Worm (Caenorhabditis elegans): Measurements from ENCODE around the gene gfat-2.

DNA sequence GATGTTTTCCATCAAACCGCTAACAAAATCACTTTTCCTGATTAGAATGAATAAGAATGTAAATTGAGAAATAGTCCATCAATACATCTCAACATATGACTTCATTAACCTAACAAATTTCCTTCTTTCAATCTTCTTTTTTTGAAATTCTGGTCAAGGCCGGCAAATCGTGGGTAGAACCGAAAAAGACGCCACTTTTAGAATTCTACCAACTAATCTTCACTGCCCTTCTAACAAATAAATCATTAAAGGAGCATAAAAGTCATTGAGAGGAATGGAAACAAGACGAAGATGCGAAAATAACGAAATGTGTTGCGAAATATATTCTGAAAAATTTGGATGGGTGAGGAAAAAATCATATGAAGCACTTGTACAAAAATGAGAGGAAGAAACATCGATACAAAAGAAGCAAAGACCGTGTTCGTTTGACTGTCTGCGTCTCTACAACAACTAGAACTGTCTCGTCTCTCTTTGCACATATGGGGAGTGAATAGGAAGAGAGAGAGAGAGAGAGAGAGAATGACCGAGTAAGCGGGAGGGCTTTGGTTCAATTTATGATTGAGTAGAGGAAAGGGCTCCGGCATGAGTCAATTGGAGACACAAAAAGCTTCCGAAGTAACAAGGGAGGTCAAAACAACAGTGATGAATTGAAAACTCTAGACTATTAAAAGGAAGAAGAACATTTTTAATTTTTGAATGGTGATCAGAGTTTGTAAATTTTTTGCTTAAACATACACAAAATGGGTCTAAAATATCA lies 46.0 kb upstream of the gfat-2 start:
- TF ChIP-seq fax-1 (tag; optimal IDR thresholded peaks at IDR 0.05): no peak
- no peak for TF ChIP-seq gmeb-2 (tag; optimal IDR thresholded peaks at IDR 0.05)
- no peak for TF ChIP-seq elt-2 (tag; optimal IDR thresholded peaks at IDR 0.05)
- TF ChIP-seq pha-2 (tag; optimal IDR thresholded peaks at IDR 0.05): no peak
- TF ChIP-seq nfya-1 (tag; optimal IDR thresholded peaks at IDR 0.05): peak; percentile 5
- no peak for TF ChIP-seq pag-3 (tag; optimal IDR thresholded peaks at IDR 0.05; ENCODE audit: borderline replicate concordance)
- TF ChIP-seq C38D4.7 (GFP tag; optimal IDR thresholded peaks at IDR 0.05): no peak
- peak; percentile 0 for TF ChIP-seq tbx-2 (tag; optimal IDR thresholded peaks at IDR 0.05)
- no peak for TF ChIP-seq nhr-11 (tag; optimal IDR thresholded peaks at IDR 0.05)
- TF ChIP-seq lin-11 (tag; optimal IDR thresholded peaks at IDR 0.05): no peak
- TF ChIP-seq npax-4 (tag; optimal IDR thresholded peaks at IDR 0.05): no peak
